Worm (Caenorhabditis elegans) whole organism, mixed stage, embryonic: Measurements from ENCODE around the gene fbxc-22.
A peak's percentile ranks its signal among the peaks of the same experiment; 100 is the strongest.

Experiments
- M03D4.4 ChIP-seq: sonication (generic microtip); optimal IDR thresholded peaks from 2 replicates; lab custom pipeline; 2017; ENCODE audit warnings: mild to moderate bottlenecking, missing genetic modification characterization, missing compliant biosample characterization
- bed-3 ChIP-seq: fragments of 200-800 bp; sonication (Bioruptor generic); optimal IDR thresholded peaks from 3 replicates; lab custom pipeline; 2018; ENCODE audit warnings: mild to moderate bottlenecking, missing genetic modification characterization, moderate library complexity, missing compliant biosample characterization
- blmp-1 ChIP-seq: fragments of 150-350 bp; optimal IDR thresholded peaks from 2 replicates; lab custom pipeline; 2014; ENCODE audit warnings: missing biosample characterization, missing genetic modification characterization
- ceh-39 ChIP-seq: fragments of 150-350 bp; optimal IDR thresholded peaks from 2 replicates; lab custom pipeline; 2014; ENCODE audit warnings: missing biosample characterization, missing genetic modification characterization
- ceh-43 ChIP-seq: fragments of 200-800 bp; sonication (Bioruptor generic); optimal IDR thresholded peaks from 2 replicates; lab custom pipeline; 2018; ENCODE audit warnings: mild to moderate bottlenecking, missing genetic modification characterization, moderate library complexity, missing compliant biosample characterization
- ceh-83 ChIP-seq: fragments of 200-800 bp; sonication (Bioruptor generic); optimal IDR thresholded peaks from 2 replicates; lab custom pipeline; 2018; ENCODE audit warnings: mild to moderate bottlenecking, missing genetic modification characterization, missing compliant biosample characterization
- ces-1 ChIP-seq: fragments of 150-350 bp; optimal IDR thresholded peaks from 2 replicates; lab custom pipeline; 2014; ENCODE audit warnings: missing biosample characterization, missing genetic modification reagents, missing genetic modification characterization
- cnd-1 ChIP-seq: fragments of 200-800 bp; sonication (Bioruptor generic); optimal IDR thresholded peaks from 2 replicates; lab custom pipeline; 2018; ENCODE audit warnings: mild to moderate bottlenecking, missing genetic modification characterization, missing compliant biosample characterization
- drap-1 ChIP-seq: fragments of 200-800 bp; sonication (Bioruptor generic); optimal IDR thresholded peaks from 3 replicates; lab custom pipeline; 2018; ENCODE audit warnings: mild to moderate bottlenecking, missing genetic modification characterization, missing compliant biosample characterization
- elt-1 ChIP-seq: sonication (generic microtip); optimal IDR thresholded peaks from 2 replicates; lab custom pipeline; 2017; ENCODE audit warnings: missing genetic modification characterization, mild to moderate bottlenecking, missing compliant biosample characterization, antibody characterized with exemption, moderate library complexity, borderline replicate concordance; ENCODE audit not compliant: insufficient read depth
- elt-3 ChIP-seq: fragments of 150-350 bp; optimal IDR thresholded peaks from 2 replicates; lab custom pipeline; 2014; ENCODE audit warnings: missing biosample characterization, missing genetic modification characterization
- flh-1 ChIP-seq: fragments of 200-800 bp; sonication (Bioruptor generic); optimal IDR thresholded peaks from 2 replicates; lab custom pipeline; 2018; ENCODE audit warnings: mild to moderate bottlenecking, missing genetic modification characterization, moderate library complexity, missing compliant biosample characterization
- hlh-1 ChIP-seq: fragments of 150-350 bp; optimal IDR thresholded peaks from 2 replicates; lab custom pipeline; 2014; ENCODE audit warnings: missing biosample characterization, missing genetic modification reagents, missing genetic modification characterization
- lin-13 ChIP-seq: fragments of 150-350 bp; optimal IDR thresholded peaks from 2 replicates; lab custom pipeline; 2014; ENCODE audit warnings: missing biosample characterization, missing genetic modification characterization
- lin-32 ChIP-seq: fragments of 200-800 bp; sonication (Bioruptor generic); optimal IDR thresholded peaks from 2 replicates; lab custom pipeline; 2018; ENCODE audit warnings: mild to moderate bottlenecking, missing genetic modification characterization, missing compliant biosample characterization
- lsy-2 ChIP-seq: fragments of 150-350 bp; optimal IDR thresholded peaks from 2 replicates; lab custom pipeline; 2014; ENCODE audit warnings: missing biosample characterization, missing genetic modification characterization
- mab-5 ChIP-seq: fragments of 150-350 bp; optimal IDR thresholded peaks from 2 replicates; lab custom pipeline; 2014; ENCODE audit warnings: missing biosample characterization, missing genetic modification characterization
- mep-1 ChIP-seq: fragments of 150-350 bp; optimal IDR thresholded peaks from 2 replicates; lab custom pipeline; 2017; ENCODE audit warnings: missing biosample characterization, missing genetic modification reagents, missing genetic modification characterization, inconsistent platforms
- mls-2 ChIP-seq: sonication (generic microtip); optimal IDR thresholded peaks from 2 replicates; lab custom pipeline; 2016; ENCODE audit warnings: mild to moderate bottlenecking, missing genetic modification characterization, moderate library complexity, missing compliant biosample characterization
- nhr-12 ChIP-seq: fragments of 150-350 bp; optimal IDR thresholded peaks from 2 replicates; lab custom pipeline; 2014; ENCODE audit warnings: missing biosample characterization, missing genetic modification characterization
- nhr-2 ChIP-seq: fragments of 150-350 bp; optimal IDR thresholded peaks from 2 replicates; lab custom pipeline; 2014; ENCODE audit warnings: missing biosample characterization, missing genetic modification characterization
- nhr-237 ChIP-seq: fragments of 150-350 bp; optimal IDR thresholded peaks from 2 replicates; lab custom pipeline; 2014; ENCODE audit warnings: missing biosample characterization, missing genetic modification characterization
- nhr-28 ChIP-seq: fragments of 150-350 bp; optimal IDR thresholded peaks from 2 replicates; lab custom pipeline; 2014; ENCODE audit warnings: missing biosample characterization, missing genetic modification characterization
- nhr-76 ChIP-seq: sonication (generic microtip); optimal IDR thresholded peaks from 2 replicates; lab custom pipeline; 2017; ENCODE audit warnings: missing biosample characterization, missing genetic modification characterization
- pha-4 ChIP-seq: fragments of 150-350 bp; optimal IDR thresholded peaks from 2 replicates; lab custom pipeline; 2018; ENCODE audit warnings: missing biosample characterization, missing genetic modification reagents, missing genetic modification characterization
- sem-2 ChIP-seq: fragments of 200-800 bp; sonication (Bioruptor generic); optimal IDR thresholded peaks from 2 replicates; lab custom pipeline; 2018; ENCODE audit warnings: mild to moderate bottlenecking, missing genetic modification characterization, missing compliant biosample characterization
- snpc-4 ChIP-seq: fragments of 150-350 bp; optimal IDR thresholded peaks from 2 replicates; lab custom pipeline; 2014; ENCODE audit warnings: missing biosample characterization, missing genetic modification characterization
- sptf-1 ChIP-seq: sonication (generic microtip); optimal IDR thresholded peaks from 2 replicates; lab custom pipeline; 2017; ENCODE audit warnings: mild to moderate bottlenecking, missing genetic modification characterization, moderate library complexity, missing compliant biosample characterization
- tbx-8 ChIP-seq: fragments of 200-800 bp; sonication (Bioruptor generic); optimal IDR thresholded peaks from 2 replicates; lab custom pipeline; 2018; ENCODE audit warnings: mild to moderate bottlenecking, missing genetic modification characterization, moderate library complexity, missing compliant biosample characterization
- unc-120 ChIP-seq: sonication (generic microtip); optimal IDR thresholded peaks from 2 replicates; lab custom pipeline; 2017; ENCODE audit warnings: missing genetic modification characterization, missing compliant biosample characterization; ENCODE audit not compliant: poor library complexity, severe bottlenecking
- unc-39 ChIP-seq: fragments of 150-350 bp; optimal IDR thresholded peaks from 2 replicates; lab custom pipeline; 2014; ENCODE audit warnings: missing biosample characterization, missing genetic modification characterization
- unc-62 ChIP-seq: fragments of 150-350 bp; optimal IDR thresholded peaks from 2 replicates; lab custom pipeline; 2014; ENCODE audit warnings: missing biosample characterization, missing genetic modification reagents, missing genetic modification characterization
- zip-8 ChIP-seq: fragments of 150-350 bp; optimal IDR thresholded peaks from 2 replicates; lab custom pipeline; 2014; ENCODE audit warnings: missing biosample characterization, missing genetic modification characterization
- ztf-11 ChIP-seq: fragments of 150-350 bp; optimal IDR thresholded peaks from 2 replicates; lab custom pipeline; 2014; ENCODE audit warnings: missing biosample characterization, missing genetic modification characterization

The fbxc-22 gene

ce11 chrII:1719153-1719552 is 28.2 kb upstream of the fbxc-22 start, which contains the start of gene fbxb-48:
Gene fbxb-48 (minus strand): TSS chrII:1719253.
- TF ChIP-seq nhr-237 (tag; lab: Kevin White, UChicago) = no peak
- peak; percentile 50 for TF ChIP-seq hlh-1 (tag; lab: Kevin White, UChicago)
- TF ChIP-seq, all 35 proteins: peak for 1

ce11 chrII:1714772-1715353 is 24.0 kb upstream of the fbxc-22 start, which contains the start of gene btb-6:
Gene btb-6 (plus strand): TSS chrII:1715303.
- TF ChIP-seq nhr-2 = peak; percentile 69
- no peak for TF ChIP-seq pha-4 (tag; lab: Kevin White, UChicago)
- no peak for TF ChIP-seq nhr-237 (tag; lab: Kevin White, UChicago)
- no peak for TF ChIP-seq unc-62
- TF ChIP-seq lin-32 (GFP tag; lab: Kevin White, UChicago) = no peak
- no peak for TF ChIP-seq ceh-83 (GFP tag; lab: Kevin White, UChicago)
- TF ChIP-seq lin-13 (tag; lab: Kevin White, UChicago) = no peak
- TF ChIP-seq drap-1 (GFP tag; lab: Kevin White, UChicago) = no peak
- TF ChIP-seq cnd-1 (tag; lab: Kevin White, UChicago) = peak; percentile 4
- no peak for TF ChIP-seq unc-39
- TF ChIP-seq tbx-8 (GFP tag; lab: Kevin White, UChicago) = no peak
- peak; percentile 9 for TF ChIP-seq ceh-39 (tag; lab: Kevin White, UChicago)
- no peak for TF ChIP-seq mab-5
- no peak for TF ChIP-seq M03D4.4 (tag; lab: Kevin White, UChicago)

ce11 chrII:1712938-1713337 is 22.0 kb upstream of the fbxc-22 start, which contains the start of gene btb-7:
Gene btb-7 (plus strand): TSS chrII:1713238.
- no peak for TF ChIP-seq elt-1 (tag; lab: Kevin White, UChicago)
- no peak for TF ChIP-seq ceh-43 (GFP tag; lab: Kevin White, UChicago)
- TF ChIP-seq mep-1 (tag; lab: Kevin White, UChicago) = no peak
- TF ChIP-seq ceh-39 (tag; lab: Kevin White, UChicago) = no peak
- no peak for TF ChIP-seq lsy-2
- TF ChIP-seq nhr-2 = no peak
- no peak for TF ChIP-seq flh-1
- no peak for TF ChIP-seq ztf-11 (tag; lab: Kevin White, UChicago)
- no peak for TF ChIP-seq zip-8
- TF ChIP-seq snpc-4 (tag; lab: Kevin White, UChicago) = no peak
- no peak for TF ChIP-seq lin-13 (tag; lab: Kevin White, UChicago)
- TF ChIP-seq nhr-76 (tag; lab: Kevin White, UChicago) = no peak
- TF ChIP-seq ceh-83 (GFP tag; lab: Kevin White, UChicago) = no peak

ce11 chrII:1709959-1710358 is 19.0 kb upstream of the fbxc-22 start, which contains the start of gene fbxa-184:
Gene fbxa-184 (plus strand): TSS chrII:1710259.
- TF ChIP-seq sptf-1 (tag; lab: Kevin White, UChicago) (no peak), sem-2 (GFP tag; lab: Kevin White, UChicago) (no peak), ceh-43 (GFP tag; lab: Kevin White, UChicago) (no peak), mep-1 (tag; lab: Kevin White, UChicago) (no peak), cnd-1 (tag; lab: Kevin White, UChicago) (no peak), lsy-2 (no peak), lin-32 (GFP tag; lab: Kevin White, UChicago) (no peak), elt-3 (tag; lab: Kevin White, UChicago) (no peak), unc-39 (no peak), lin-13 (tag; lab: Kevin White, UChicago) (no peak), bed-3 (GFP tag; lab: Kevin White, UChicago) (no peak), pha-4 (tag; lab: Kevin White, UChicago) (no peak), mab-5 (no peak), zip-8 (no peak), blmp-1 (tag; lab: Kevin White, UChicago) (no peak), flh-1 (no peak), elt-1 (tag; lab: Kevin White, UChicago) (no peak), ces-1 (GFP tag; lab: Kevin White, UChicago) (no peak), mls-2 (tag; lab: Kevin White, UChicago) (no peak)

- TF ChIP-seq unc-62 (no peak), M03D4.4 (tag; lab: Kevin White, UChicago) (no peak), ceh-83 (GFP tag; lab: Kevin White, UChicago) (no peak), bed-3 (GFP tag; lab: Kevin White, UChicago) (no peak), unc-39 (no peak), unc-120 (tag; lab: Kevin White, UChicago) (no peak), ztf-11 (tag; lab: Kevin White, UChicago) (no peak), cnd-1 (tag; lab: Kevin White, UChicago) (no peak), blmp-1 (tag; lab: Kevin White, UChicago) (no peak), nhr-12 (tag; lab: Kevin White, UChicago) (no peak), hlh-1 (tag; lab: Kevin White, UChicago) (no peak), nhr-28 (tag; lab: Kevin White, UChicago) (no peak), snpc-4 (tag; lab: Kevin White, UChicago) (no peak)
- TF ChIP-seq, all 35 proteins: peak for 0
These were observed 15.5 kb upstream of the fbxc-22 start, which contains the start of gene sdz-18 for ce11 chrII:1706385-1706784. Gene sdz-18 (minus strand): TSS chrII:1706485.
